Worm (Caenorhabditis elegans) whole organism, L3 larva: ENCODE data around the gene zyg-11.

Experiments
- egl-27 ChIP-seq: sonication (generic microtip); optimal IDR thresholded peaks from 4 replicates; lab custom pipeline; 2017; ENCODE audit warnings: missing biosample characterization, missing genetic modification reagents, missing genetic modification characterization
- pha-4 ChIP-seq: fragments of 150-350 bp; optimal IDR thresholded peaks from 2 replicates; lab custom pipeline; 2014; ENCODE audit warnings: missing biosample characterization, missing genetic modification reagents, missing genetic modification characterization
- skn-1 ChIP-seq: fragments of 150-350 bp; optimal IDR thresholded peaks from 2 replicates; lab custom pipeline; 2014; ENCODE audit warnings: missing biosample characterization, missing genetic modification characterization
- unc-39 ChIP-seq: sonication (generic microtip); optimal IDR thresholded peaks from 4 replicates; lab custom pipeline; 2017; ENCODE audit warnings: missing biosample characterization, missing genetic modification characterization
- unc-62 ChIP-seq: fragments of 150-350 bp; sonication (generic microtip); optimal IDR thresholded peaks from 4 replicates; lab custom pipeline; 2014; ENCODE audit warnings: missing biosample characterization, missing genetic modification reagents, missing genetic modification characterization
- zag-1 ChIP-seq: fragments of 150-350 bp; optimal IDR thresholded peaks from 2 replicates; lab custom pipeline; 2014; ENCODE audit warnings: missing biosample characterization, missing genetic modification characterization

DNA sequence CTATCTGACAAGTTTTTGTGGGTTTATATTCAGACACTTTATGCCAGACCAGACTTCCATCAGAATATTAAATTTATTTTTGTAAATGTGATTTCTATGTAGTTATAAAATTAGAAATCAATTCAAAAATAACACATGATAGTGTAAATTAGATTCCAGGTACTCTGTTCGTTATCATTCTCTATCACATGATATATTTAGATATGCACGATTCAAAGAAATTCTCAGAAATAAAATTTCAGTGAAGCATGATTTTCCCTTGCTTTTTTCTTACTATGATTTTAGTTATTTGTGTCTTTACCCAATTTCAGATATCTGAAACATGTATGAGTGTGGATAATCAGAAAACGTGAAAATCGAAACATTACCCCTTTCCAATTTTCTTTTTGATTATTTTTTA lies 40.0 kb upstream of the zyg-11 start:
- TF ChIP-seq skn-1 = no peak
- no peak for TF ChIP-seq unc-62 (GFP tag; lab: Kevin White, UChicago)
- TF ChIP-seq zag-1 (tag; lab: Kevin White, UChicago) = no peak
- no peak for TF ChIP-seq pha-4 (tag; lab: Kevin White, UChicago)
- no peak for TF ChIP-seq unc-39 (tag; lab: Kevin White, UChicago)
- no peak for TF ChIP-seq egl-27 (tag; lab: Kevin White, UChicago)
